Worm (Caenorhabditis elegans) whole organism, L4 larva: ENCODE results near the gene T05B4.10.

Source experiments
- hlh-30 ChIP-seq: sonication (generic microtip); optimal IDR thresholded peaks from 2 replicates; lab custom pipeline; 2017; ENCODE audit warnings: antibody characterized with exemption, mild to moderate bottlenecking, missing genetic modification characterization, missing compliant biosample characterization; ENCODE audit not compliant: insufficient read depth
- snpc-4 ChIP-seq: fragments of 150-350 bp; optimal IDR thresholded peaks from 2 replicates; lab custom pipeline; 2014; ENCODE audit warnings: missing biosample characterization, missing genetic modification characterization
- unc-130 ChIP-seq: sonication (generic microtip); optimal IDR thresholded peaks from 2 replicates; lab custom pipeline; 2016; ENCODE audit warnings: missing genetic modification reagents, missing genetic modification characterization, missing compliant biosample characterization

- TF ChIP-seq hlh-30 (tag; lab: Kevin White, UChicago) (no peak), snpc-4 (tag; lab: Kevin White, UChicago) (no peak), unc-130 (GFP tag; lab: Kevin White, UChicago) (no peak)
Observed at ce11 chrV:4169658-4170057, 49.1 kb upstream of the T05B4.10 start.
